Worm (Caenorhabditis elegans) whole organism, early embryonic: ENCODE data around the gene abcf-1.

Source experiments
- ama-1 ChIP-seq: fragments of 150-350 bp; optimal IDR thresholded peaks from 2 replicates; lab custom pipeline; 2014
- tbx-37 ChIP-seq: fragments of 200-800 bp; sonication (Bioruptor generic); conservative IDR thresholded peaks from 2 replicates; pipeline ENCODE4 v1.3.6; 2022; ENCODE audit warnings: missing genetic modification reagents, missing genetic modification characterization, missing compliant biosample characterization

DNA sequence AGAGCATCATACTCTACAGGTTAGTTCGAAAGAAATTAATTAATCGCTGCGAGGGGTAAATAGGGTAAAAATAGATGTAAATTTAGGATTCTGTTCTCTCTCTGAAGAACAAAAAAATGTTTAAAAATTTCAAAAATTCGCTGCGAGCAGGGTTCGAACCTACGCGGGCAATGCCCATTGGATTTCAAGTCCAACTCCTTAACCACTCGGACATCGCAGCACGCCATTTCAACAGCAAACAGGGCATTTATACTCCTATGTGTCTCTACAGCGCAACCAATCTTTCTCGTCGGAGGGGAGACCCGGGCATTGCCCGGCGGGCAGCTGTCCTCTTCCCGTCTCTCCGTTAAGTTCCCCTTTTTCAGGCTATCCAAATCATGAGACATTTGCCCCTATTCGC lies 17.1 kb upstream of the abcf-1 start:
- TF ChIP-seq tbx-37 (GFP tag; lab: Robert Waterston, UW), result peak; percentile 94
- no peak for TF ChIP-seq ama-1 (lab: Kevin White, UChicago)
